Worm (Caenorhabditis elegans): ENCODE results near the gene bre-5.

DNA sequence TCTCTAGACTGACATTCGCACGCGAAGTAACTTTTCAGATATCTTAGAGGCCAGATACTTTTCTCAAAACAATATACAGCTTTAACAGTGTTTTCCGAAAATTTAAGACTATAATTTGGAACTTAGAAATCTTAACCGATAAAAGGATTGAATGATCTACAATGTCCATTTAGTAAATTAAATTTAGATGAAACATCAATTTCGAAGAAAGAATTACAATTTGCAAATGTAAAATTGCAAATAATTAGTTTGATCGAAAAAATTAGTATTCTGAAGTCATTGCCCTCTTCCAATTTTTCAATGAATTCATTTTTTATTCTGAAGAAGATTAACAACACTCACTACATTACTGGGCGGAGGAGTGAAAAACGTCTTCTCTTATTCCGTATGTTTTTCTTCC, 17.6 kb upstream of the bre-5 start, which contains the start of gene bath-37:
- TF ChIP-seq R02D3.7 (tag; optimal IDR thresholded peaks at IDR 0.05) (no peak), unc-62 (GFP tag; optimal IDR thresholded peaks at IDR 0.05) (no peak), ama-1 (optimal IDR thresholded peaks at IDR 0.05) (no peak), elt-3 (tag; optimal IDR thresholded peaks at IDR 0.05) (no peak), ceh-82 (tag; optimal IDR thresholded peaks at IDR 0.05) (no peak), gmeb-1 (tag; optimal IDR thresholded peaks at IDR 0.05) (no peak), elt-1 (tag; optimal IDR thresholded peaks at IDR 0.05) (no peak), aly-2 (tag; optimal IDR thresholded peaks at IDR 0.05) (no peak), F13H6.1 (tag; optimal IDR thresholded peaks at IDR 0.05) (no peak), blmp-1 (tag; optimal IDR thresholded peaks at IDR 0.05; ENCODE audit: insufficient read depth) (no peak)
